Fruit fly (Drosophila melanogaster) whole organism, pupa: ENCODE data around the gene niki.

ENCODE experiments used
- CG10348 ChIP-seq: fragments of 200-800 bp; sonication (Bioruptor generic); IDR thresholded peaks from 2 replicates; pipeline ENCODE4 v1.3.6; 2022; ENCODE audit warnings: missing biosample characterization, missing genetic modification characterization
- CG15710 ChIP-seq: fragments of 200-800 bp; sonication (Bioruptor generic); optimal IDR thresholded peaks from 2 replicates; lab custom pipeline; 2018; ENCODE audit warnings: missing biosample characterization, mild to moderate bottlenecking, missing genetic modification characterization, moderate library complexity
- CG17806 ChIP-seq: fragments of 200-800 bp; sonication (Bioruptor generic); optimal IDR thresholded peaks from 2 replicates; lab custom pipeline; 2018; ENCODE audit warnings: missing biosample characterization, mild to moderate bottlenecking, missing genetic modification characterization, moderate library complexity
- CG32121 ChIP-seq: fragments of 200-800 bp; sonication (Bioruptor generic); IDR thresholded peaks from 2 replicates; pipeline ENCODE4 v1.3.6; 2022; ENCODE audit warnings: missing biosample characterization, missing genetic modification characterization
- CG34367 ChIP-seq: fragments of 200-800 bp; sonication (Bioruptor generic); optimal IDR thresholded peaks from 2 replicates; lab custom pipeline; 2018; ENCODE audit warnings: missing biosample characterization, mild to moderate bottlenecking, missing genetic modification characterization
- CG8159 ChIP-seq: fragments of 200-800 bp; sonication (Bioruptor generic); optimal IDR thresholded peaks from 3 replicates; lab custom pipeline; 2018; ENCODE audit warnings: missing biosample characterization, mild to moderate bottlenecking, missing genetic modification characterization, moderate library complexity
- CG8301 ChIP-seq: fragments of 200-800 bp; sonication (Bioruptor generic); optimal IDR thresholded peaks from 2 replicates; lab custom pipeline; 2018; ENCODE audit warnings: missing biosample characterization, mild to moderate bottlenecking, missing genetic modification characterization
- EcR ChIP-seq: fragments of 200-800 bp; sonication (Bioruptor generic); optimal IDR thresholded peaks from 3 replicates; lab custom pipeline; 2019; ENCODE audit warnings: missing biosample characterization, missing genetic modification characterization, mild to moderate bottlenecking, moderate library complexity, missing genetic modification reagents
- Ets98B ChIP-seq: fragments of 200-800 bp; sonication (Bioruptor generic); IDR thresholded peaks from 2 replicates; pipeline ENCODE4 v1.3.6; 2022; ENCODE audit warnings: missing biosample characterization, missing genetic modification characterization
- Snoo ChIP-seq: fragments of 200-800 bp; sonication (Bioruptor generic); optimal IDR thresholded peaks from 3 replicates; lab custom pipeline; 2017; ENCODE audit warnings: missing biosample characterization, mild to moderate bottlenecking, missing genetic modification characterization, inconsistent platforms
- fd96Ca ChIP-seq: fragments of 200-800 bp; sonication (Bioruptor generic); IDR thresholded peaks from 3 replicates; pipeline ENCODE4 v1.3.6; 2022; ENCODE audit warnings: missing biosample characterization, missing genetic modification characterization

dm6 chr3R:24841635-24842034, 16.2 kb upstream of the niki start, which contains the start of gene Esp:
- TF ChIP-seq EcR = no peak
- no peak for TF ChIP-seq CG34367 (tag; lab: Kevin White, UChicago)
- no peak for TF ChIP-seq Snoo (tag; lab: Kevin White, UChicago)
- TF ChIP-seq CG8301 = no peak
- TF ChIP-seq CG8159 (tag; lab: Kevin White, UChicago) = no peak
- TF ChIP-seq CG10348 (GFP tag; lab: Robert Waterston, UW) = no peak
- TF ChIP-seq CG15710 (tag; lab: Kevin White, UChicago) = no peak
- no peak for TF ChIP-seq Ets98B
- TF ChIP-seq fd96Ca = no peak
- TF ChIP-seq CG32121 (GFP tag; lab: Robert Waterston, UW) = no peak
- TF ChIP-seq CG17806 (tag; lab: Kevin White, UChicago) = no peak
